Worm (Caenorhabditis elegans): ENCODE results near the gene math-7.

ce11 chrII:1848109-1848508 is 38.2 kb downstream of the math-7 start, which contains the start of gene fbxb-97:
- TF ChIP-seq nhr-21 (tag; optimal IDR thresholded peaks at IDR 0.05) (no peak), ztf-11 (tag; optimal IDR thresholded peaks at IDR 0.05) (no peak), nhr-12 (tag; optimal IDR thresholded peaks at IDR 0.05) (no peak), ztf-4 (tag; optimal IDR thresholded peaks at IDR 0.05) (no peak), fos-1 (tag; optimal IDR thresholded peaks at IDR 0.05) (no peak), lin-39 (tag; optimal IDR thresholded peaks at IDR 0.05) (no peak), lsy-2 (tag; optimal IDR thresholded peaks at IDR 0.05) (no peak), R02D3.7 (tag; optimal IDR thresholded peaks at IDR 0.05) (no peak)
